Fruit fly (Drosophila melanogaster) whole organism, pupa: ENCODE results near the gene wus.

Source experiments
- CG14655 ChIP-seq: fragments of 200-800 bp; sonication (Bioruptor generic); optimal IDR thresholded peaks from 3 replicates; lab custom pipeline; 2017; ENCODE audit warnings: mild to moderate bottlenecking, missing biosample characterization, missing genetic modification reagents, missing genetic modification characterization
- CG17806 ChIP-seq: fragments of 200-800 bp; sonication (Bioruptor generic); optimal IDR thresholded peaks from 2 replicates; lab custom pipeline; 2018; ENCODE audit warnings: missing biosample characterization, mild to moderate bottlenecking, missing genetic modification characterization, moderate library complexity
- CG32121 ChIP-seq: fragments of 200-800 bp; sonication (Bioruptor generic); IDR thresholded peaks from 2 replicates; pipeline ENCODE4 v1.3.6; 2022; ENCODE audit warnings: missing biosample characterization, missing genetic modification characterization
- CG34367 ChIP-seq: fragments of 200-800 bp; sonication (Bioruptor generic); optimal IDR thresholded peaks from 2 replicates; lab custom pipeline; 2018; ENCODE audit warnings: missing biosample characterization, mild to moderate bottlenecking, missing genetic modification characterization
- CG4496 ChIP-seq: fragments of 200-800 bp; sonication (Bioruptor generic); IDR thresholded peaks from 3 replicates; pipeline ENCODE4 v1.3.6; 2022; ENCODE audit warnings: missing biosample characterization, missing genetic modification characterization
- CG8301 ChIP-seq: fragments of 200-800 bp; sonication (Bioruptor generic); optimal IDR thresholded peaks from 2 replicates; lab custom pipeline; 2018; ENCODE audit warnings: missing biosample characterization, mild to moderate bottlenecking, missing genetic modification characterization
- CG9948 ChIP-seq: fragments of 200-800 bp; sonication (Bioruptor generic); optimal IDR thresholded peaks from 2 replicates; lab custom pipeline; 2018; ENCODE audit warnings: missing biosample characterization, mild to moderate bottlenecking, missing genetic modification characterization, moderate library complexity
- D1 ChIP-seq: fragments of 200-800 bp; sonication (Bioruptor generic); optimal IDR thresholded peaks from 2 replicates; lab custom pipeline; 2018; ENCODE audit warnings: missing biosample characterization, mild to moderate bottlenecking, missing genetic modification characterization, moderate library complexity
- EcR ChIP-seq: fragments of 200-800 bp; sonication (Bioruptor generic); optimal IDR thresholded peaks from 3 replicates; lab custom pipeline; 2019; ENCODE audit warnings: missing biosample characterization, missing genetic modification characterization, mild to moderate bottlenecking, moderate library complexity, missing genetic modification reagents
- fd96Ca ChIP-seq: fragments of 200-800 bp; sonication (Bioruptor generic); IDR thresholded peaks from 3 replicates; pipeline ENCODE4 v1.3.6; 2022; ENCODE audit warnings: missing biosample characterization, missing genetic modification characterization
- gl ChIP-seq: fragments of 200-800 bp; sonication (Bioruptor generic); optimal IDR thresholded peaks from 2 replicates; lab custom pipeline; 2018; ENCODE audit warnings: missing biosample characterization, mild to moderate bottlenecking, missing genetic modification characterization
- rn ChIP-seq: fragments of 200-800 bp; sonication (Bioruptor generic); IDR thresholded peaks from 2 replicates; pipeline ENCODE4 v1.3.6; 2022; ENCODE audit warnings: missing biosample characterization, missing genetic modification characterization

- TF ChIP-seq gl (tag; lab: Kevin White, UChicago) (no peak), CG32121 (GFP tag; lab: Robert Waterston, UW) (no peak), CG9948 (tag; lab: Kevin White, UChicago) (no peak), D1 (tag; lab: Kevin White, UChicago) (no peak), CG34367 (tag; lab: Kevin White, UChicago) (no peak), CG8301 (no peak), EcR (GFP tag; lab: Kevin White, UChicago) (no peak), CG14655 (GFP tag; lab: Kevin White, UChicago) (no peak), rn (GFP tag; lab: Robert Waterston, UW) (no peak), CG17806 (tag; lab: Kevin White, UChicago) (no peak), fd96Ca (GFP tag; lab: Robert Waterston, UW) (no peak), CG4496 (GFP tag; lab: Robert Waterston, UW) (no peak)
Measured at dm6 chrX:16926726-16927125, 13.9 kb downstream of the wus start.
